Fruit fly (Drosophila melanogaster) whole organism, embryonic: ENCODE results near the gene CG14866.

Source experiments
- CG1024 ChIP-seq: fragments of 200-800 bp; sonication (Bioruptor generic); IDR thresholded peaks from 2 replicates; pipeline ENCODE4 v1.3.6; 2022; ENCODE audit warnings: missing biosample characterization, missing genetic modification characterization
- CG10543 ChIP-seq: fragments of 200-800 bp; sonication (Bioruptor generic); optimal IDR thresholded peaks from 3 replicates; lab custom pipeline; 2017; ENCODE audit warnings: missing biosample characterization, mild to moderate bottlenecking, missing genetic modification characterization, moderate library complexity
- CG11560 ChIP-seq: fragments of 200-800 bp; sonication (Bioruptor generic); IDR thresholded peaks from 3 replicates; pipeline ENCODE4 v1.3.6; 2022; ENCODE audit warnings: missing biosample characterization, missing genetic modification characterization
- CG11723 ChIP-seq: fragments of 200-800 bp; sonication (Bioruptor generic); optimal IDR thresholded peaks from 2 replicates; lab custom pipeline; 2017; ENCODE audit warnings: missing biosample characterization, mild to moderate bottlenecking, missing genetic modification characterization
- CG1233 ChIP-seq: fragments of 200-800 bp; sonication (Bioruptor generic); optimal IDR thresholded peaks from 4 replicates; lab custom pipeline; 2018; ENCODE audit warnings: missing biosample characterization, mild to moderate bottlenecking, missing genetic modification characterization
- CG1647 ChIP-seq: fragments of 200-800 bp; sonication (Bioruptor generic); optimal IDR thresholded peaks from 3 replicates; lab custom pipeline; 2016; ENCODE audit warnings: missing biosample characterization, missing genetic modification characterization
- CG17912 ChIP-seq: fragments of 200-800 bp; sonication (Bioruptor generic); optimal IDR thresholded peaks from 2 replicates; lab custom pipeline; 2018; ENCODE audit warnings: missing biosample characterization, mild to moderate bottlenecking, missing genetic modification characterization
- CG2202 ChIP-seq: fragments of 200-800 bp; sonication (Bioruptor generic); optimal IDR thresholded peaks from 2 replicates; lab custom pipeline; 2018; ENCODE audit warnings: missing biosample characterization, mild to moderate bottlenecking, missing genetic modification characterization
- CG2712 ChIP-seq: fragments of 200-800 bp; optimal IDR thresholded peaks from 3 replicates; lab custom pipeline; 2019; ENCODE audit warnings: missing biosample characterization, mild to moderate bottlenecking, missing genetic modification characterization, moderate library complexity
- CG2875 ChIP-seq: fragments of 200-800 bp; sonication (Bioruptor generic); optimal IDR thresholded peaks from 2 replicates; lab custom pipeline; 2017; ENCODE audit warnings: missing biosample characterization, mild to moderate bottlenecking, missing genetic modification characterization, missing genetic modification reagents
- CG3065 ChIP-seq: fragments of 200-800 bp; sonication (Bioruptor generic); optimal IDR thresholded peaks from 2 replicates; lab custom pipeline; 2016; ENCODE audit warnings: missing biosample characterization, missing genetic modification characterization
- CG31441 ChIP-seq: fragments of 200-800 bp; sonication (Bioruptor generic); IDR thresholded peaks from 2 replicates; pipeline ENCODE4 v1.3.6; 2022; ENCODE audit warnings: missing biosample characterization, missing genetic modification characterization
- CG34376 ChIP-seq: fragments of 200-800 bp; sonication (Bioruptor generic); optimal IDR thresholded peaks from 2 replicates; lab custom pipeline; 2018; ENCODE audit warnings: missing biosample characterization, mild to moderate bottlenecking, missing genetic modification characterization
- CG34422 ChIP-seq: fragments of 200-800 bp; sonication (Bioruptor generic); IDR thresholded peaks from 3 replicates; pipeline ENCODE4 v1.3.6; 2022; ENCODE audit warnings: missing biosample characterization, missing genetic modification characterization
- CG4328 ChIP-seq: fragments of 200-800 bp; sonication (Bioruptor generic); optimal IDR thresholded peaks from 3 replicates; lab custom pipeline; 2017; ENCODE audit warnings: missing biosample characterization, missing genetic modification reagents, missing genetic modification characterization
- CG4820 ChIP-seq: fragments of 200-800 bp; sonication (Bioruptor generic); optimal IDR thresholded peaks from 3 replicates; lab custom pipeline; 2016; ENCODE audit warnings: missing biosample characterization, missing genetic modification characterization
- CG6175 ChIP-seq: fragments of 200-800 bp; sonication (Bioruptor generic); IDR thresholded peaks from 3 replicates; pipeline ENCODE4 v1.3.6; 2022; ENCODE audit warnings: missing biosample characterization, missing genetic modification characterization
- CG6813 ChIP-seq: fragments of 200-800 bp; sonication (Bioruptor generic); optimal IDR thresholded peaks from 2 replicates; lab custom pipeline; 2017; ENCODE audit warnings: missing biosample characterization, missing genetic modification characterization, mild to moderate bottlenecking, moderate library complexity, missing genetic modification reagents
- CG8388 ChIP-seq: fragments of 200-800 bp; sonication (Bioruptor generic); optimal IDR thresholded peaks from 2 replicates; lab custom pipeline; 2019; ENCODE audit warnings: missing biosample characterization, mild to moderate bottlenecking, missing genetic modification characterization, moderate library complexity
- CG8924 ChIP-seq: fragments of 200-800 bp; optimal IDR thresholded peaks from 3 replicates; lab custom pipeline; 2019; ENCODE audit warnings: missing biosample characterization, mild to moderate bottlenecking, missing genetic modification characterization, moderate library complexity
- CoRest ChIP-seq: fragments of 200-800 bp; sonication (Bioruptor generic); optimal IDR thresholded peaks from 3 replicates; lab custom pipeline; 2018; ENCODE audit warnings: missing biosample characterization, mild to moderate bottlenecking, missing genetic modification characterization, moderate library complexity
- Doc2 ChIP-seq: fragments of 200-800 bp; sonication (Bioruptor generic); IDR thresholded peaks from 2 replicates; pipeline ENCODE4 v1.3.6; 2022; ENCODE audit warnings: missing biosample characterization, missing genetic modification characterization
- Dp ChIP-seq: fragments of 200-800 bp; sonication (Bioruptor generic); optimal IDR thresholded peaks from 2 replicates; lab custom pipeline; 2018; ENCODE audit warnings: missing biosample characterization, mild to moderate bottlenecking, missing genetic modification characterization, moderate library complexity
- Fer3 ChIP-seq: fragments of 200-800 bp; sonication (Bioruptor generic); optimal IDR thresholded peaks from 2 replicates; lab custom pipeline; 2018; ENCODE audit warnings: missing biosample characterization, mild to moderate bottlenecking, missing genetic modification characterization, moderate library complexity
- HLH54F ChIP-seq: fragments of 200-800 bp; sonication (Bioruptor generic); optimal IDR thresholded peaks from 3 replicates; lab custom pipeline; 2016; ENCODE audit warnings: missing biosample characterization, missing genetic modification characterization
- Hsf ChIP-seq: fragments of 200-800 bp; sonication (Bioruptor generic); optimal IDR thresholded peaks from 3 replicates; lab custom pipeline; 2016; ENCODE audit warnings: missing biosample characterization, missing genetic modification characterization
- MTF-1 ChIP-seq: fragments of 200-800 bp; sonication (Bioruptor generic); optimal IDR thresholded peaks from 2 replicates; lab custom pipeline; 2018; ENCODE audit warnings: missing biosample characterization, mild to moderate bottlenecking, missing genetic modification characterization, borderline replicate concordance
- NC2α ChIP-seq: fragments of 200-800 bp; sonication (Bioruptor generic); optimal IDR thresholded peaks from 2 replicates; lab custom pipeline; 2016; ENCODE audit warnings: missing biosample characterization, missing genetic modification characterization
- Pdp1 ChIP-seq, 2 experiments: fragments of 200-800 bp; sonication (Bioruptor generic); optimal IDR thresholded peaks; 3 replicates each; lab custom pipeline; 2016; ENCODE audit warnings: missing biosample characterization in 2 of 2, missing genetic modification characterization in 2 of 2, mild to moderate bottlenecking in 1 of 2, moderate library complexity in 1 of 2
- Six4 ChIP-seq: fragments of 200-800 bp; sonication (Bioruptor generic); optimal IDR thresholded peaks from 2 replicates; lab custom pipeline; 2016; ENCODE audit warnings: missing biosample characterization, missing genetic modification characterization
- Taf1 ChIP-seq: fragments of 200-800 bp; sonication (Bioruptor generic); IDR thresholded peaks from 2 replicates; pipeline ENCODE4 v1.3.6; 2022; ENCODE audit warnings: missing biosample characterization, missing genetic modification characterization
- emc ChIP-seq: fragments of 200-800 bp; sonication (Bioruptor generic); optimal IDR thresholded peaks from 2 replicates; lab custom pipeline; 2016; ENCODE audit warnings: missing biosample characterization, missing genetic modification characterization
- fru ChIP-seq: fragments of >200 bp; optimal IDR thresholded peaks from 2 replicates; lab custom pipeline; 2017
- gsb ChIP-seq: fragments of 200-800 bp; sonication (Bioruptor generic); IDR thresholded peaks from 2 replicates; pipeline ENCODE4 v1.3.6; 2022; ENCODE audit warnings: missing biosample characterization, missing genetic modification characterization
- ham ChIP-seq: fragments of 200-800 bp; sonication (Bioruptor generic); IDR thresholded peaks from 2 replicates; pipeline ENCODE4 v1.3.6; 2022; ENCODE audit warnings: missing biosample characterization, missing genetic modification characterization
- her ChIP-seq: fragments of 200-800 bp; sonication (Bioruptor generic); optimal IDR thresholded peaks from 2 replicates; lab custom pipeline; 2016; ENCODE audit warnings: missing biosample characterization, missing genetic modification characterization
- jigr1 ChIP-seq: fragments of 200-800 bp; sonication (Bioruptor generic); IDR thresholded peaks from 3 replicates; pipeline ENCODE4 v1.3.6; 2022; ENCODE audit warnings: missing biosample characterization, missing genetic modification characterization
- lab ChIP-seq: fragments of 200-800 bp; sonication (Bioruptor generic); optimal IDR thresholded peaks from 3 replicates; lab custom pipeline; 2017; ENCODE audit warnings: missing biosample characterization, missing genetic modification characterization, mild to moderate bottlenecking, moderate library complexity, missing genetic modification reagents
- lmd ChIP-seq: fragments of 200-800 bp; sonication (Bioruptor generic); IDR thresholded peaks from 2 replicates; pipeline ENCODE4 v1.3.6; 2022; ENCODE audit warnings: missing biosample characterization, missing genetic modification characterization
- lov ChIP-seq, 2 experiments: fragments of 200-800 bp in 1 of 2; fragments of >200 bp in 1 of 2; sonication (Bioruptor generic) in 1 of 2; IDR thresholded peaks in 1 of 2; optimal IDR thresholded peaks in 1 of 2; 2 replicates in 1 of 2; 3 replicates in 1 of 2; pipeline versions ENCODE4 v1.3.6 to Lab custom; 2017 to 2022; ENCODE audit warnings: missing biosample characterization in 1 of 2, missing genetic modification characterization in 1 of 2
- ro ChIP-seq: fragments of 200-800 bp; sonication (Bioruptor generic); IDR thresholded peaks from 2 replicates; pipeline ENCODE4 v1.3.6; 2022; ENCODE audit warnings: missing biosample characterization, missing genetic modification characterization
- scrt ChIP-seq: fragments of 200-800 bp; sonication (Bioruptor generic); optimal IDR thresholded peaks from 2 replicates; lab custom pipeline; 2018; ENCODE audit warnings: missing biosample characterization, mild to moderate bottlenecking, missing genetic modification characterization, moderate library complexity
- sens ChIP-seq: fragments of 200-800 bp; sonication (Bioruptor generic); peaks from one replicate; lab custom pipeline; 2016; ENCODE audit warnings: missing biosample characterization, missing genetic modification characterization
- shn ChIP-seq: fragments of 200-800 bp; sonication (Bioruptor generic); optimal IDR thresholded peaks from 3 replicates; lab custom pipeline; 2016; ENCODE audit warnings: missing biosample characterization, missing genetic modification characterization
- sim ChIP-seq: fragments of 200-800 bp; sonication (Bioruptor generic); IDR thresholded peaks from 2 replicates; pipeline ENCODE4 v1.3.6; 2022; ENCODE audit warnings: missing biosample characterization, missing genetic modification characterization
- slbo ChIP-seq: fragments of 200-800 bp; sonication (Bioruptor generic); IDR thresholded peaks from 2 replicates; pipeline ENCODE4 v1.3.6; 2022; ENCODE audit warnings: missing biosample characterization, missing genetic modification characterization
- trh ChIP-seq: fragments of 200-800 bp; sonication (Bioruptor generic); optimal IDR thresholded peaks from 2 replicates; lab custom pipeline; 2016; ENCODE audit warnings: missing biosample characterization, missing genetic modification characterization
- tup ChIP-seq: fragments of 200-800 bp; sonication (Bioruptor generic); optimal IDR thresholded peaks from 2 replicates; lab custom pipeline; 2016; ENCODE audit warnings: missing biosample characterization, mild to moderate bottlenecking, missing genetic modification characterization, moderate library complexity
- twi ChIP-seq: fragments of 200-800 bp; optimal IDR thresholded peaks from 2 replicates; lab custom pipeline; 2019; ENCODE audit warnings: missing biosample characterization, mild to moderate bottlenecking, missing genetic modification characterization, moderate library complexity
- zfh2 ChIP-seq: fragments of 200-800 bp; sonication (Bioruptor generic); optimal IDR thresholded peaks from 2 replicates; lab custom pipeline; 2016; ENCODE audit warnings: missing biosample characterization, missing genetic modification characterization

CG14866 gene

DNA sequence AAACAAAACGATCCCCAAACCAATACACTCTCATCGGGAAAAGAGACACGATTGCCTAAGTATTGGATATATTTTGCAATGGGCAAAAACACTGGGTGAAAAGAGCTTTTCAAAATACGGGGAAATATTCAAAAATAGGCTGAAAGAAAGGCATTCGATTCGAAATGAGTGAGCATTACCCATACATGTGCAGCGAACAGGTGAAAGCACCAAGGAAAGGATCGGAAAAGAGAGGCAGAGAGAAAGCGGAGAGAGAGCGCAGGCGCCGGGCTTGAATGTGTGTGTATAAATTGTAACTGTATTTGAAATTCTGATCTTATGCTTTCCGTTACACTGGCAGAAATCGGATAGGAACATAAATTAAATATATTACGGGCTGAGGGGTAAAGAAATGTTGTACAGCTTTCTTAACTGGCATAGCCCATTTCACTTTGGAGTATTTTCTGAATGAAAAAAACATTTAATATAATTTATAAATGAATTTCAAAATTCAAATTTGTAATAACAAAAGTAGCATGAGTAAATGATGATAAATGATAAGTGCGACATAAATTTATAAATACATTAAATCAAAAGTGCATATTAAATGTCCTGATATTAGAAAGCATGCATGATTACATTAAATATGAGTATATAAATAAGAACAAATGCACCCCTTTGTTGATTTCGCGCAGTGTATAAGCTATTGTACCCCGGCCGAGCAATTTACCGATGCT is 35.5 kb upstream of the CG14866 start (continued):
- no peak for TF ChIP-seq lov (optimal IDR thresholded peaks at IDR 0.05; lab: Kevin White, UChicago)
- TF ChIP-seq lov (GFP tag; IDR thresholded peaks at IDR 0.05; lab: Robert Waterston, UW): no peak
- TF ChIP-seq jigr1 (GFP tag; lab: Robert Waterston, UW): no peak
- TF ChIP-seq CG6813 (GFP tag; lab: Kevin White, UChicago): peak; percentile 33
- TF ChIP-seq CG10543: peak; percentile 35
- TF ChIP-seq emc: no peak
- TF ChIP-seq lmd (GFP tag; lab: Robert Waterston, UW): peak; percentile 60
- no peak for TF ChIP-seq ham (GFP tag; lab: Robert Waterston, UW)
- no peak for TF ChIP-seq fru
- TF ChIP-seq CG31441: peak; percentile 86
- peak; percentile 41 for TF ChIP-seq trh
- TF ChIP-seq Hsf (GFP tag; lab: Kevin White, UChicago): peak; percentile 52
- no peak for TF ChIP-seq gsb
- peak; percentile 74 for TF ChIP-seq Six4
- no peak for TF ChIP-seq her (GFP tag; lab: Kevin White, UChicago)
- no peak for TF ChIP-seq CG11560 (tag; lab: Robert Waterston, UW)
- peak; percentile 67 for TF ChIP-seq CG2202 (tag; lab: Kevin White, UChicago)
- peak; percentile 75 for TF ChIP-seq CG2875 (GFP tag; lab: Kevin White, UChicago)
- TF ChIP-seq CG3065 (GFP tag; lab: Kevin White, UChicago): no peak
- peak; percentile 88 for TF ChIP-seq CoRest
- TF ChIP-seq lab (GFP tag; lab: Kevin White, UChicago): peak; percentile 20
- 0 out of 3 replicates have a peak, but pooled peaks have one; percentile 23 for TF ChIP-seq CG34422 (GFP tag; lab: Robert Waterston, UW)
- TF ChIP-seq CG4328 (GFP tag; lab: Kevin White, UChicago): peak; percentile 59
- peak; percentile 91 for TF ChIP-seq sens (GFP tag; lab: Kevin White, UChicago)
- TF ChIP-seq Pdp1 (GFP tag; optimal IDR thresholded peaks at IDR 0.05; lab: Kevin White, UChicago): peak; percentile 15 to 36
- no peak for TF ChIP-seq tup (GFP tag; lab: Kevin White, UChicago)
- peak; percentile 75 for TF ChIP-seq CG4820
- TF ChIP-seq CG8388: peak; percentile 74
- no peak for TF ChIP-seq MTF-1 (GFP tag; lab: Kevin White, UChicago)
- peak; percentile 2 for TF ChIP-seq Fer3 (tag; lab: Kevin White, UChicago)
- peak; percentile 47 for TF ChIP-seq scrt (GFP tag; lab: Kevin White, UChicago)
- peak; percentile 51 for TF ChIP-seq slbo (GFP tag; lab: Robert Waterston, UW)
- peak; percentile 18; the same call in 1 of the 2 replicates for TF ChIP-seq CG1024 (GFP tag; lab: Robert Waterston, UW)
- peak; percentile 36; the same call in 1 of the 2 replicates for TF ChIP-seq sim (GFP tag; lab: Robert Waterston, UW)
- no peak for TF ChIP-seq CG17912 (GFP tag; lab: Kevin White, UChicago)
- no peak for TF ChIP-seq ro (GFP tag; lab: Robert Waterston, UW)
- no peak for TF ChIP-seq Doc2 (GFP tag; lab: Robert Waterston, UW)
- no peak for TF ChIP-seq shn (GFP tag; lab: Kevin White, UChicago)
- TF ChIP-seq CG6175 (GFP tag; lab: Robert Waterston, UW): no peak
- TF ChIP-seq CG2712 (tag; lab: Kevin White, UChicago): peak; percentile 86
- peak; percentile 69 for TF ChIP-seq twi
- TF ChIP-seq CG1233 (GFP tag; lab: Kevin White, UChicago): peak; percentile 60
- TF ChIP-seq HLH54F (GFP tag; lab: Kevin White, UChicago): no peak
- no peak for TF ChIP-seq CG34376
- peak; percentile 47 for TF ChIP-seq CG11723
- peak; percentile 2 for TF ChIP-seq zfh2 (GFP tag; lab: Kevin White, UChicago)
- TF ChIP-seq NC2α (GFP tag; lab: Kevin White, UChicago): no peak
- TF ChIP-seq Dp (GFP tag; lab: Kevin White, UChicago): no peak
- TF ChIP-seq CG8924: peak; percentile 83
- TF ChIP-seq Taf1 (GFP tag; lab: Robert Waterston, UW): no peak
- TF ChIP-seq CG1647: no peak
